Fruit fly (Drosophila melanogaster) whole organism: ENCODE measurements around the gene mRpL22.

Experiments
- CG8478 ChIP-seq: fragments of >200 bp; optimal IDR thresholded peaks from 2 replicates; lab custom pipeline; 2018; ENCODE audit warnings: inconsistent platforms
- Dll ChIP-seq: fragments of >200 bp; optimal IDR thresholded peaks from 2 replicates; lab custom pipeline; 2017
- EcR ChIP-seq, 2 experiments: fragments of >200 bp; optimal IDR thresholded peaks; 2 replicates each; lab custom pipeline; 2017; ENCODE audit warnings: missing biosample characterization in 2 of 2, missing genetic modification characterization in 2 of 2, missing genetic modification reagents in 2 of 2
- pan ChIP-seq: fragments of >200 bp; optimal IDR thresholded peaks from 2 replicates; lab custom pipeline; 2017
- psq ChIP-seq: fragments of >200 bp; optimal IDR thresholded peaks from 2 replicates; lab custom pipeline; 2017
- usp ChIP-seq: fragments of >200 bp; optimal IDR thresholded peaks from 2 replicates; lab custom pipeline; 2017; ENCODE audit warnings: missing biosample characterization, missing genetic modification characterization, mixed read lengths

Gene mRpL22

DNA sequence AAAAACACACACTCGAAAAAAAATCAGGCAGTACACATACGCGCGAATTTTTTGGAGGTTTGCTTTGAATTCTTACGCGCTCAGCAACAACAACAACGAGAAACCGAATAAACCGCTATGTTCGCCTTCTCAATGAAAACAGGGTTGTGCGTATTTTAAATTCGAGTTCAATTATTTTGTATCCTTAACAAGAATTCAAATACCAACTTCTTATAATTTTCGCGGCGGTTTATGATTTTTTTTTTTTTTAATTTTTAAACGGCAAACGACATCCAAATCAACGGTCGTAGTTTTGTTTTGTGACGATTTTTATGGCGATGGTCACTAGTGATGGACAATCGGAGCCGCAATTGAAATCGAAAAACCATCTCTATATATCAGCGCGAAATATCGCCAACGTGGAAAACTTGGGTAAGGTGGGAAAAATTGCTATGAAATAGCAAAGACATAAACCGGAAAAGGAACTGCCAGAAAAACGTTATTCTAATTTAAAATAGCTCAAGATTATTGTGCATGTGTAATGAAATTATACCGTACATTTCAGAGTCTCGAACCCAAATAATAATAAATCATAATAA lies 32.1 kb upstream of the mRpL22 start, which contains the start of gene goe:
Gene goe, minus strand, starts transcription at position 332 of the 578 bp plus-strand sequence.
- TF ChIP-seq psq (lab: Kevin White, UChicago) (no peak), usp (GFP tag; lab: Kevin White, UChicago) (no peak), Dll (lab: Kevin White, UChicago) (no peak), EcR (GFP tag; optimal IDR thresholded peaks at IDR 0.05; lab: Kevin White, UChicago) (no peak), CG8478 (lab: Kevin White, UChicago) (no peak), pan (lab: Kevin White, UChicago) (no peak)

- TF ChIP-seq EcR (GFP tag; optimal IDR thresholded peaks at IDR 0.05; lab: Kevin White, UChicago) (no peak), psq (lab: Kevin White, UChicago) (no peak), Dll (lab: Kevin White, UChicago) (no peak), pan (lab: Kevin White, UChicago) (no peak), CG8478 (lab: Kevin White, UChicago) (no peak), usp (GFP tag; lab: Kevin White, UChicago) (no peak)
Measured at dm6 chrX:16753066-16753465, 30.7 kb upstream of the mRpL22 start.

DNA sequence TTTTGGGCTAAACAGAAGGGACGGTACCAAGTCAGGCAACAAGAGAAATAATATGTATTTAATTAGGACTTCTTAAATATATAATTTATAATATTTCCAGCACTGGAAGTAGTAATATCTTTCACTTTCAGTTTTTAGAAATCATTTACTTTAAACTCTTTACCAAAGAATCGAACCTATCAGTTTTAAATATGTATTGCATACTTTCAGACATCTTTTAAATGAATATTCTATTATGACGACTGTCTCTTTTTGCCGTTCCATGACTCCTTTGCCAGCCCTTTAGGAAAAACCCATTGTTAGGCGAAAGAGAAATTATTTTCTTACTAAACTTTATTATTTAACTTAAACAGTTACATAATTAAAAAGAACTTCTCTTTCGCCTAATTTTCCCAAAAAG lies 26.1 kb upstream of the mRpL22 start:
- TF ChIP-seq pan (lab: Kevin White, UChicago), result no peak
- TF ChIP-seq Dll (lab: Kevin White, UChicago), result no peak
- TF ChIP-seq CG8478 (lab: Kevin White, UChicago), result no peak
- no peak for TF ChIP-seq EcR (GFP tag; optimal IDR thresholded peaks at IDR 0.05; lab: Kevin White, UChicago)
- no peak for TF ChIP-seq psq (lab: Kevin White, UChicago)
- no peak for TF ChIP-seq usp (GFP tag; lab: Kevin White, UChicago)

- TF ChIP-seq EcR (GFP tag; optimal IDR thresholded peaks at IDR 0.05; lab: Kevin White, UChicago), result no peak
- no peak for TF ChIP-seq Dll (lab: Kevin White, UChicago)
- no peak for TF ChIP-seq pan (lab: Kevin White, UChicago)
- TF ChIP-seq usp (GFP tag; lab: Kevin White, UChicago), result no peak
- no peak for TF ChIP-seq psq (lab: Kevin White, UChicago)
- TF ChIP-seq CG8478 (lab: Kevin White, UChicago), result no peak
Measured at dm6 chrX:16760542-16760941, 23.2 kb upstream of the mRpL22 start.

DNA sequence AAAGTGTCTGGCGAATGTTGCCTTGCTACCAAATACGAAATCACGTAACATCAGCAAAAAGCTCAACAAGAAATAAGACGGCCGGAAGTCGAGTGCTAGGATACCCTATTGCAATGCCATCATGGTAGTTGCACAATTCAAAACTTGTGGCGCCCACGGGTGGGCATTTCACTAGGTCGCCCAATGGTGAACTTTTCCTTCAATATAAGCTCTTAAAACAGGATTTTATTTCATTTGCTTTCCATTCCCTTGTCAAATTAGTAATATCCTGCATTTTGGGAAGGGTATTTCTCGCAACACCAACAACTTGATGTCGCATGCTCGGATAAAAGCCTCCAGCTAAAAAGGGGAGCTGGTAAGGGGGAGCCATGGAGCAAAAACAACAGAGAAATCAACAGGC lies 22.2 kb upstream of the mRpL22 start:
- TF ChIP-seq psq (lab: Kevin White, UChicago) (no peak), CG8478 (lab: Kevin White, UChicago) (no peak), Dll (lab: Kevin White, UChicago) (no peak), usp (GFP tag; lab: Kevin White, UChicago) (no peak), pan (lab: Kevin White, UChicago) (no peak), EcR (GFP tag; optimal IDR thresholded peaks at IDR 0.05; lab: Kevin White, UChicago) (no peak)

dm6 chrX:16764955-16765354 lies 18.8 kb upstream of the mRpL22 start:
- TF ChIP-seq EcR (GFP tag; optimal IDR thresholded peaks at IDR 0.05; lab: Kevin White, UChicago) (no peak), Dll (lab: Kevin White, UChicago) (no peak), psq (lab: Kevin White, UChicago) (no peak), pan (lab: Kevin White, UChicago) (no peak), CG8478 (lab: Kevin White, UChicago) (no peak), usp (GFP tag; lab: Kevin White, UChicago) (no peak)

DNA sequence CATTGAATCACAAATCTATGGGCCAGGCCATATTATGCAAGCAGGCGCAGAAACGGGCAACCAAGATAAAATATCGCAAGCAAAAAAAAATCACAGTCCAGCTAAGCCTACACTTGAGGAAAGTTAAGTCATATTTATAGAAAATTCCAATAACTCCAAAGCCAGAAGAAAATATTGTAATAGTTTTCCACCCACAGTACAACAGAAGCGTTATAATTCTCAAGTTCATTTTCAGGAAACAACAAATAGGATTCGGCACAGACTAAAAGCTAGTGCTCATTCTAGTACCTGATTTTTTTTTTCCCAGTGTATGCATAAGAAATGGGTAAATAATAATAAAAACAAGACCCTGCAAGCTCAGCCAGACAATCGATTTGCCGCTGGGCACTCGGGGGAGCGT lies 17.9 kb upstream of the mRpL22 start:
- no peak for TF ChIP-seq psq (lab: Kevin White, UChicago)

DNA sequence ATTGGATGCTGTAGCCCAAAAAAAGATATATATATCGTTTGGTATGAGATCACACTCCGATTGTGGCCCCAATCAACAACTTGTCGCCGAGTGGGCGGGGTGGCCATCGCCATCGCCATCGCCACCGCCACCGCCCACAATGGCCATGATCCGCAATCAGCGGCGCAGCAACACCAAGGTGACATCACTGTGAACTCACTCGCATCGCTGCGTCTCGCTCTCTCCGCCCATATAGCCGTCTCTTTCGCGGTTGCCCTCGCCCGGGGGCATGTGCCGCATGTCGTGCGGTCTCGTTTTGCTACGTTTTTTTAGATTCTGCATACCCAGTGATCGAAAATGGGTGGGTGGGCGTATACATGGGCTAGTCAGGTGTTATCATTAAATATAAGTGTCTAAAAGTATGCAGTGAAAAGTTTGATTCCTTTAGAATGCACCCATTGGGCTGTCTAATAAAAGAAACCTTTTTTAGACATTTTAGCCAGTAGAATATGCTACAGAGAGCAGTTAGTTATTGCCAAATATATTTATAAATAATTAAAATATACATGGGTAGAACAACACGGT lies 16.8 kb upstream of the mRpL22 start:
- TF ChIP-seq usp (GFP tag; lab: Kevin White, UChicago), result no peak
- TF ChIP-seq psq (lab: Kevin White, UChicago), result no peak
- no peak for TF ChIP-seq pan (lab: Kevin White, UChicago)
- TF ChIP-seq EcR (GFP tag; optimal IDR thresholded peaks at IDR 0.05; lab: Kevin White, UChicago), result no peak
- no peak for TF ChIP-seq Dll (lab: Kevin White, UChicago)

- no peak for TF ChIP-seq psq (lab: Kevin White, UChicago)
- TF ChIP-seq CG8478 (lab: Kevin White, UChicago), result no peak
- no peak for TF ChIP-seq EcR (GFP tag; optimal IDR thresholded peaks at IDR 0.05; lab: Kevin White, UChicago)
- no peak for TF ChIP-seq usp (GFP tag; lab: Kevin White, UChicago)
- TF ChIP-seq pan (lab: Kevin White, UChicago), result no peak
- no peak for TF ChIP-seq Dll (lab: Kevin White, UChicago)
Measured at dm6 chrX:16768770-16769169, 15.0 kb upstream of the mRpL22 start.

DNA sequence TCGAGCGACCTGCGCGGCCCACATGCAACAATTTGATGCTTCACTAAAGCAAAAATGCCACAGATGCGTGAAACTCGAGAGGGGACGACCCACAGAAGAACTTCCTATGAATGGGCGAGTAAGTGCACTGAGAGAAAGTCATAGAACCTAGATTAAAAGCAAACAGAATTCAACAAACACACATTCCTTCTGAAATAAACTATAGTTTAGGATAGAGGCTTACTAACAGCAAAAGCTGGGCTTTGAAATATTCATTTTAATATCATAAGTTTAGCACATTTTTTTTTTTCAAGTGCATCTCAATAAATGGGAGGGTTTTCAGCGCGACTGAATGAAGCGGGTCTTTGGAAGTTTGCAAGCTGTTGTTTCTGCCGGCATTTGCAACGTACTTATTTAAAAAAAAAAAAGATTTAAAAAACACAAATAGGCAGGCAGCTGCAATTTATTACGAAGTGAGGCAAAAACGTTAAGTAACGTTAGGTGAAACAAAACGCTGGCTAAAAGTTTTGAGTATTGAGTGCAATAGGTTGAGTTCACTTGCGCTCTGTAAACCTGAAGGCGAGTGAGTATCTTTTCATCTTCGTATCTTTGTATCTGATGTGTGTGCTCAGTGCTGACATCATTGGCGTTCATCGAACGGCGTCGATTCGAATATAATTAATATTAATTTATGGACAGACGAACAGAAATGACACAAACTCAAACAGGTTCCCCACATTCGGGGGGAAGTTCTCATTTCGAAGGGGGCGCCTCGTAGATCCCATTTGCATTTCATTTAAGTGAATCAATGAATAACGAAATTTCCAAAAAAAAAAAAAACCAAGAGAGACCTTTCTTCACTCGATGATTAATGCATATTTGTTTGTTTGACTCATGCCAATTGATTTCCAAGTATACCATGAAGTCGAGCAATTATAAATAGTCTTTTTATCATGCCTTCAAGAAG lies 10.6 kb upstream of the mRpL22 start:
- no peak for TF ChIP-seq EcR (GFP tag; optimal IDR thresholded peaks at IDR 0.05; lab: Kevin White, UChicago)
- TF ChIP-seq usp (GFP tag; lab: Kevin White, UChicago), result no peak
